Fruit fly (Drosophila melanogaster) whole organism, wandering third instar larva: Measurements from ENCODE around the gene Bgb.
A peak's percentile ranks its signal among the peaks of the same experiment; 100 is the strongest.

Experiments
- Abd-B ChIP-seq: fragments of >200 bp; optimal IDR thresholded peaks from 2 replicates; lab custom pipeline; 2017; ENCODE audit warnings: missing biosample characterization, missing genetic modification characterization
- CG9705 ChIP-seq: fragments of 200-800 bp; sonication (Bioruptor generic); optimal IDR thresholded peaks from 2 replicates; lab custom pipeline; 2018; ENCODE audit warnings: missing biosample characterization, mild to moderate bottlenecking, missing genetic modification characterization
- Dfd ChIP-seq: fragments of >200 bp; optimal IDR thresholded peaks from 2 replicates; lab custom pipeline; 2017; ENCODE audit warnings: missing biosample characterization, missing genetic modification characterization
- Hr78 ChIP-seq: fragments of >200 bp; optimal IDR thresholded peaks from 2 replicates; lab custom pipeline; 2017; ENCODE audit warnings: missing biosample characterization, missing genetic modification characterization
- Vsx2 ChIP-seq: fragments of 200-300, 225-300 bp; sonication (Bioruptor generic); optimal IDR thresholded peaks from 2 replicates; lab custom pipeline; 2018; ENCODE audit warnings: missing biosample characterization, missing genetic modification characterization; ENCODE audit not compliant: partially characterized antibody
- br ChIP-seq: fragments of 200-800 bp; sonication (Bioruptor generic); optimal IDR thresholded peaks from 2 replicates; lab custom pipeline; 2016; ENCODE audit warnings: missing biosample characterization, missing genetic modification characterization
- dl ChIP-seq, 2 experiments: fragments of 175-275, 200-275 bp in 1 of 2; fragments of 200-275 bp in 1 of 2; sonication (Bioruptor generic); optimal IDR thresholded peaks; lab custom pipeline; 2018; ENCODE audit warnings: mild to moderate bottlenecking in 2 of 2, missing biosample characterization in 2 of 2, missing genetic modification characterization in 2 of 2, moderate library complexity in 2 of 2; ENCODE audit not compliant: partially characterized antibody in 2 of 2, insufficient read depth in 1 of 2
- foxo ChIP-seq, 2 experiments: fragments of 200-800 bp; sonication (Bioruptor generic); optimal IDR thresholded peaks; 2 replicates in 1 of 2; 3 replicates in 1 of 2; lab custom pipeline; 2016 to 2017; ENCODE audit warnings: missing biosample characterization in 2 of 2, missing genetic modification characterization in 2 of 2
- h ChIP-seq: fragments of 200-800 bp; sonication (Bioruptor generic); optimal IDR thresholded peaks from 3 replicates; lab custom pipeline; 2016; ENCODE audit warnings: missing biosample characterization, mild to moderate bottlenecking, missing genetic modification characterization
- jim ChIP-seq: fragments of 175-275, 200-325 bp; sonication (Bioruptor generic); optimal IDR thresholded peaks from 2 replicates; lab custom pipeline; 2016; ENCODE audit warnings: missing biosample characterization, mild to moderate bottlenecking, missing genetic modification characterization
- pan ChIP-seq: fragments of >200 bp; optimal IDR thresholded peaks from 2 replicates; lab custom pipeline; 2017
- psq ChIP-seq: fragments of 200-800 bp; sonication (Bioruptor generic); optimal IDR thresholded peaks from 3 replicates; lab custom pipeline; 2017; ENCODE audit warnings: missing biosample characterization, mild to moderate bottlenecking, missing genetic modification characterization, moderate library complexity
- woc ChIP-seq: sonication (Bioruptor generic); optimal IDR thresholded peaks from 2 replicates; lab custom pipeline; 2016; ENCODE audit warnings: missing biosample characterization, mild to moderate bottlenecking, missing genetic modification characterization

- TF ChIP-seq foxo (GFP tag; optimal IDR thresholded peaks at IDR 0.05; lab: Kevin White, UChicago) (peak in 1 of 2 experiments; percentile 11), Vsx2 (GFP tag; lab: Kevin White, UChicago) (no peak), Hr78 (GFP tag; lab: Kevin White, UChicago) (no peak), h (GFP tag; lab: Kevin White, UChicago) (peak; percentile 22), jim (GFP tag; lab: Kevin White, UChicago) (no peak), psq (GFP tag; lab: Kevin White, UChicago) (no peak), Abd-B (GFP tag; lab: Kevin White, UChicago) (no peak), woc (no peak), CG9705 (GFP tag; lab: Kevin White, UChicago) (no peak), br (GFP tag; lab: Kevin White, UChicago) (no peak), dl (GFP tag; optimal IDR thresholded peaks at IDR 0.05; lab: Kevin White, UChicago; ENCODE audit: insufficient read depth in 1 of 2, partially characterized antibody in 2 of 2) (no peak), Dfd (no peak), pan (lab: Kevin White, UChicago) (no peak)
Measured at dm6 chr3L:1602064-1602832, 37.3 kb upstream of the Bgb start, which contains the start of gene CG12104.
